Worm (Caenorhabditis elegans): ENCODE data around the gene zig-12.

ce11 chrX:8789014-8789506 is 25.4 kb downstream of the zig-12 start, which contains the start of gene unc-27:
- TF ChIP-seq W03F9.2 (tag; optimal IDR thresholded peaks at IDR 0.05), result no peak
- no peak for TF ChIP-seq dao-5 (tag; optimal IDR thresholded peaks at IDR 0.05)

All from whole organism, L4/young adult.